Fruit fly (Drosophila melanogaster): ENCODE results near the gene Drep4.

Drep4 gene

dm6 chr2L:13331021-13331420 is 44.8 kb upstream of the Drep4 start, which contains the start of gene hbt:
Gene hbt (minus strand): TSS chr2L:13331121.
- no peak for TF ChIP-seq CG31627 (GFP tag; optimal IDR thresholded peaks at IDR 0.05)
- TF ChIP-seq CG11294 (GFP tag; IDR thresholded peaks at IDR 0.05) = no peak
- no peak for TF ChIP-seq Blimp-1 (GFP tag; optimal IDR thresholded peaks at IDR 0.05)
- TF ChIP-seq CG1621 (tag; optimal IDR thresholded peaks at IDR 0.05) = no peak
- no peak for TF ChIP-seq CG4318 (GFP tag; optimal IDR thresholded peaks at IDR 0.05)
- TF ChIP-seq CG6792 (GFP tag; optimal IDR thresholded peaks at IDR 0.05) = no peak
- no peak for TF ChIP-seq achi (GFP tag; optimal IDR thresholded peaks at IDR 0.05)
- no peak for TF ChIP-seq CG10669 (GFP tag; optimal IDR thresholded peaks at IDR 0.05)
- no peak for TF ChIP-seq Smox (GFP tag; optimal IDR thresholded peaks at IDR 0.05)
- no peak for TF ChIP-seq OdsH (GFP tag; optimal IDR thresholded peaks at IDR 0.05)
- no peak for TF ChIP-seq CG34406 (GFP tag; optimal IDR thresholded peaks at IDR 0.05)
- TF ChIP-seq dsx (GFP tag; optimal IDR thresholded peaks at IDR 0.05; ENCODE audit: poor library complexity, severe bottlenecking) = no peak
- TF ChIP-seq pdm3 (GFP tag; optimal IDR thresholded peaks at IDR 0.05) = no peak
- TF ChIP-seq Sox102F (GFP tag; optimal IDR thresholded peaks at IDR 0.05) = no peak
- TF ChIP-seq Eip75B (GFP tag; optimal IDR thresholded peaks at IDR 0.05) = no peak
- TF ChIP-seq topi (GFP tag; optimal IDR thresholded peaks at IDR 0.05) = no peak
- no peak for TF ChIP-seq esn (GFP tag; optimal IDR thresholded peaks at IDR 0.05)
- no peak for TF ChIP-seq fd85E (GFP tag; optimal IDR thresholded peaks at IDR 0.05)
- TF ChIP-seq dac (GFP tag; optimal IDR thresholded peaks at IDR 0.05) = no peak
- TF ChIP-seq CG6163 (GFP tag; IDR thresholded peaks at IDR 0.05) = no peak

DNA sequence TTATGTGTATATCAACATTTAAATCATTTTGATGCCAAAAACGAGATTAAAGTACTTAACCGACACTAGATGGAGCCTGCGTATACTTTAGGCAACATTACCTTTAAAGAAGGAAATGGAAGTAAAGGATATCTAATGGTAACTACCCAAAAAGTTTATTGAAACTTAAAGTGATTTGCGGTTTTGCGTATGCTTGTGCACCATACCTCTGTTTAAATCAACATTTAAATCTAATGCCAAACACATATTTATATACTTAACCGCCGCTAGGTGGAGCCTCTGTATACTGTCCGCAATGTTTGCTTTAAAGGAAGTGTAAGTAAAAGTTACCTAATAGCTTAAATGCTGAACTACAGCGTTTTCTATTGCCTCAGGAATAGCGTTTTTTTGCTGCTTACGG is 39.6 kb upstream of the Drep4 start:
- TF ChIP-seq eg (GFP tag; IDR thresholded peaks at IDR 0.05) (no peak), CG6163 (GFP tag; IDR thresholded peaks at IDR 0.05) (no peak), Hr4 (GFP tag; optimal IDR thresholded peaks at IDR 0.05) (no peak), CG10631 (GFP tag; optimal IDR thresholded peaks at IDR 0.05) (no peak), Eip93F (GFP tag; optimal IDR thresholded peaks at IDR 0.05) (no peak), CG6808 (GFP tag; optimal IDR thresholded peaks at IDR 0.05) (no peak), Eip78C (GFP tag) (no peak), CG31627 (GFP tag; optimal IDR thresholded peaks at IDR 0.05) (no peak), salr (GFP tag; optimal IDR thresholded peaks at IDR 0.05) (no peak), Blimp-1 (GFP tag; optimal IDR thresholded peaks at IDR 0.05) (no peak), topi (GFP tag; optimal IDR thresholded peaks at IDR 0.05) (no peak), fkh (GFP tag; optimal IDR thresholded peaks at IDR 0.05) (no peak), CG7368 (GFP tag; optimal IDR thresholded peaks at IDR 0.05) (no peak), acj6 (GFP tag; optimal IDR thresholded peaks at IDR 0.05) (no peak), Sox14 (GFP tag; optimal IDR thresholded peaks at IDR 0.05) (no peak), CG1621 (tag; optimal IDR thresholded peaks at IDR 0.05) (no peak), ss (GFP tag; optimal IDR thresholded peaks at IDR 0.05) (no peak), esn (GFP tag; optimal IDR thresholded peaks at IDR 0.05) (no peak), fd85E (GFP tag; optimal IDR thresholded peaks at IDR 0.05) (no peak)

- TF ChIP-seq CG11762 (GFP tag; optimal IDR thresholded peaks at IDR 0.05; ENCODE audit: insufficient read depth) = no peak
- no peak for TF ChIP-seq eg (GFP tag; IDR thresholded peaks at IDR 0.05)
- no peak for TF ChIP-seq net (GFP tag; optimal IDR thresholded peaks at IDR 0.05)
- no peak for TF ChIP-seq fkh (GFP tag; optimal IDR thresholded peaks at IDR 0.05)
- no peak for TF ChIP-seq Blimp-1 (GFP tag; optimal IDR thresholded peaks at IDR 0.05)
- TF ChIP-seq esn (GFP tag; optimal IDR thresholded peaks at IDR 0.05) = no peak
These were observed 20.4 kb upstream of the Drep4 start, which contains the start of gene CG43779 for dm6 chr2L:13306655-13307054. Gene CG43779 (minus strand): TSS chr2L:13306755.

- TF ChIP-seq OdsH (GFP tag; optimal IDR thresholded peaks at IDR 0.05) (no peak), Hr39 (GFP tag; optimal IDR thresholded peaks at IDR 0.05) (no peak), CG11902 (GFP tag; optimal IDR thresholded peaks at IDR 0.05) (no peak), CG15336 (GFP tag; IDR thresholded peaks at IDR 0.05) (no peak), salr (GFP tag; optimal IDR thresholded peaks at IDR 0.05) (no peak), spab (GFP tag; optimal IDR thresholded peaks at IDR 0.05) (no peak), cyc (GFP tag; optimal IDR thresholded peaks at IDR 0.05) (no peak), Eip75B (GFP tag; optimal IDR thresholded peaks at IDR 0.05) (no peak), fkh (GFP tag; optimal IDR thresholded peaks at IDR 0.05) (no peak), Lpt (GFP tag; optimal IDR thresholded peaks at IDR 0.05) (no peak), CG6854 (GFP tag; optimal IDR thresholded peaks at IDR 0.05) (no peak), pdm3 (GFP tag; optimal IDR thresholded peaks at IDR 0.05) (no peak), achi (GFP tag; optimal IDR thresholded peaks at IDR 0.05) (no peak), CG8319 (GFP tag; optimal IDR thresholded peaks at IDR 0.05) (no peak), Sox15 (GFP tag; optimal IDR thresholded peaks at IDR 0.05) (no peak)
These were observed 18.7 kb upstream of the Drep4 start for dm6 chr2L:13305000-13305399.

All from whole organism, prepupa.